Fruit fly (Drosophila melanogaster) ovary, adult (tissue): ENCODE results near the gene CG31213.
A peak's percentile ranks its signal among the peaks of the same experiment; 100 is the strongest.

Experiments
- CG17801 ChIP-seq: fragments of 200-800 bp; optimal IDR thresholded peaks from 2 replicates; lab custom pipeline; 2019; ENCODE audit warnings: missing biosample characterization, mild to moderate bottlenecking, missing genetic modification characterization, moderate library complexity; ENCODE audit not compliant: partially characterized antibody

Gene CG31213

DNA sequence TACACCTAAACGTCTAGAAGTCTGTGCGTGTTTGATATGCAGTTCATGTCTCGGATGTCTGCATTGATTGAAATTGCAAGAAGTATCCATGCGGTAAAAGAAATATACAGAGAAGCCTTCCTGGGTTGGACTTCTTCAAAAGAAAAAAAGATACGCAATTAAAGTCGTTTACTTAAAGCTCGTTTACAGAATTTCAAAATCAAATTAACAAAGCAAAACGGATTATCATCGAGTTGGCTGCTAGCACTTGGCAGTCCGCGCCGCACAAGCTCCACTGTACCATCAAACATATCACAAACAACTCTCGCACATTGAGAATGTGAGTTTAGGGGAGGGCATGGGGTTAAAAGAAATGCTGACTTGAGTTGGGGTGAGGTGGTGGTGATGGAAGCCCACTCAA, 25.7 kb downstream of the CG31213 start:
- no peak for TF ChIP-seq CG17801

DNA sequence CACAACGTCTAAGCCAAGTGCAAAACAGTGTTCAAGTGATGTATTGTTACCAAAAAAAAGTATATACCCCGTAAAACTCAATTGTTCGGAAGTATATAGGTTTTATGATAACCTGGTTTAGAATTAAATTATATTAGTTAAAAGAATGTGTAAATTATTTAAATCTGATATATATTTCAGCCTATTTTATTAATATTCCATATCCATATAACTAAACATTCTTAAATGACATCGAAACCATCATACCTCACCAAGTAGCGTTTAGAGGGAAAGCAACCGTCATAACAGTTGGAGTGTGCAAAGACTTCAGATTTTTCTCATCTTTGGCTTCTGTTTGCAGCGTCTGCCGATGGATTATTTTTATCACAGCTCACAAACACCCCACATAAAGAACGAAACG, 26.8 kb downstream of the CG31213 start:
- peak; percentile 77 for TF ChIP-seq CG17801

DNA sequence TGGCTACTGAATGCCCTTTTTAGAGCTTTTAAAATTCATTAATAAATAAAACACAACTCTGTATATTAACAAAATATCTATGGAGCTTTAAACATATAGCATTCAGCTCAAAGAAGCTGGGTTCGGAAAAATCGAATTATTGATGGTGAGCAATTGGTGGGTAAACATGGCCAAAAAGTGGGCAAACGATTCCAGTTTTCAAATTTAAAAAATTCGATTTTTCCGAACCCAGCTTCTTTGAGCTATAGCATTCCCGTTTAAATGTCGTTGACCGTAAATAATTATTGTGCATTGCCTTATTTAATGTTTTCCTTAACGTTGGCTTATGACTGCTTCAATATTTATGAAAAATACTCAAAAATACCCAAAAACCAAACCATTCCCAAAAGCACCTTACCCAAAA, 28.9 kb downstream of the CG31213 start:
- TF ChIP-seq CG17801: no peak

DNA sequence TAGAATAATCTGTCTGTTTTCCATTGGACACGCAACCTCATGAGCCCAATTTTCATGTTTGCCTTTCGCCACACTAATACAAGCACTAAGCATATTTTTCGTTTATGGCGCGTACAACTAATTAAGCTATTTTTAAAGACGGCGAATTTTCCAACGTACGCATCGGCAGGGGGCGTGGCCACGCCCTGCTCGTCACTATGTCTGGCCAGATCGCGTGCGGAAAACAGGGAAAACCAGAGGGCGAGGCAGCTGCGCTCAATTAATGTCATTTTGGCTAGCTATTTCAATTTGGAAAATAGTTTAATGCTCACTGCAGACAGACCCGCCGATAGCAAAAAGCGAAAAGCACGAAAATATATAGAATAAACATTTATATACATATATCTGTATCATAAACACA, 32.0 kb downstream of the CG31213 start:
- TF ChIP-seq CG17801: no peak

DNA sequence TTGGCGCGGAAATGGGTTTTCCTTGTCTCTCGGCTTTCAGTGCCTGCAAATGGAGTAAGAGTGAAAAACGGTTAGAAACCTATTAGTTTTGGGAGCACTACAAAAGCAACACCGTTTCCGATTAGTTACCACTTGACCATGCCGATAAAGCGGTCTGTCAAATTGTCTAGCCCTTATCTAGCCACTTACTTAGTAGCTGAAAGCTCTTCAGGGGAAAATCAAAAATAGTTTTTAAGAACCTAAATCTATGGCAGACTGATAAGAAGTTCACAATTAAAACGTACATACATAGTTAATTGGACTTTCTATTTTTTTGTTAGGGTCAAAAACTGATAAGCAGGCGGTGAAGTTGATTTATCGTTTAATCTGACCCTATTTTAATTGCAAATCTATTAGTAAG, 33.9 kb downstream of the CG31213 start:
- TF ChIP-seq CG17801: no peak

DNA sequence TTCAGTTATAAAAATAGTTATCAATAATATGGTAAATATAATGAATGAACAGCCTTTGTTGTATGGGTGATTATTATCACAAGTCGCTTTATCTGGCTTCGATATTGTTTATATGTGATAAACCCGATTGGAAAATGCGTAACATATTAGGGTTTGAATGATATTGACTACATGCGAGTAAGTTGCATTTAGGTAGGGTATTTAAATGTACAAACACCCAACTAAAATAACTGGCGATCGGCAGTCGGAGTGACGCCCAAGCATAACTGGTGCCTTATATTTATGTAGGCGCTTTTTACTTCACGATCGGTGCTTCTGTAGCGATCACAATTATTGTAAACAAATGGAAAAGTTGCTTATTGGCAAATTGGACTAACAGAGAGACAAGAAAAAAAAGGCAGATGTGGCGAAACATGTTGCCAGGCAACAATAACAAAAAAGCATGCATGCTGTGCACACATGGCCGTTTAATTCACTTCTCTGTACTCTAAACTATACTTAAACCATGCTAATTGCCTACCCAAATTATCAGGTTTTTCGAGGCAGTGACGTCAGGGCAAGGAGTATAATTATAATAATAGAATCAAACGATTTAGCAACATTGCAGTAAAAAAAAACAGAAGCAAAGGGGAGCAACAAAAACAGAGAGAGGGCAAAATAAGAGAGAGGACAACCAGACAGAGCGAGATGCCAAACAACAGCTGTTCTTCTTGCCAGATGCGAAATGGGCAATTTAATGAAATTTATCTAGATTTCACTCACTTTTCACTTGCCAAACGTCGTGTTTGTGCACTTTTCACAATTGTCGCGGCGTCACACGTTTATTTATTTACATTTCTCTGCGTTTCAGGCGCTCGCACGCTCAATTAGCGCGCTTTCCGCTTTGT, 34.9 kb downstream of the CG31213 start:
- TF ChIP-seq CG17801: no peak

DNA sequence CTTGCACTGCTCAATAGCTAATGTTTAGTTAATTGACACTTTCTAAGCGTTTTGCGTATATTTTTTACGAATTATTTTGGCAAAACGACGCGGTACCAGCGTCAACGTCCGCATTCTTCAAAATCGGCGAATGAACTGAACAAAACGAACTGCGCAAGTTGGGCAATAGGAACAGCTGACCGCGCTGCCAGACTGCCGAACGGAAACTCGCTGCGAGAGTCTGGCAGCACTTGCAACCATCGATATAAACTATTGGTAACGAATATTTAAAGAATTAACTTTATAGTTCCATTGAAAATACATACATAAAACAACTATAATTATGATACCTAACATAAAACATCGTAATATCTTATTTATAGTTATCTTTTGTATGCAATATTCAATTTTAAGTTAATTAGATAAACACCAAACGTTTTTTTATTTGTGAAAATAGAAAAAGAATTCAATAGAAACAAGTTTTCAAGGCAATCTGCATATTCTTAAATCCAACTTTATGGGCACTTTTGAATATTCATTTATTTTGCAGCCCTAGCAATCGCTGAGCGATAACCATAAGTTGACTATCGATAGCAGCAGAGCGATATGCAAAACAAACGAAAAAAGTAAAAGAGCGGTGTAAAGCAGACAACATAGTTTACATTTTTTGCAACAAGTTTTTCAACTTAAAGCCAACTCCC, 35.8 kb downstream of the CG31213 start, which contains the start of the genes Hs6st and MED25:
Gene Hs6st, minus strand, starts transcription at position 141 of the 680 bp plus-strand sequence.
Gene MED25, plus strand, starts transcription at position 576 of the 680 bp plus-strand sequence.
- peak; percentile 81 for TF ChIP-seq CG17801

DNA sequence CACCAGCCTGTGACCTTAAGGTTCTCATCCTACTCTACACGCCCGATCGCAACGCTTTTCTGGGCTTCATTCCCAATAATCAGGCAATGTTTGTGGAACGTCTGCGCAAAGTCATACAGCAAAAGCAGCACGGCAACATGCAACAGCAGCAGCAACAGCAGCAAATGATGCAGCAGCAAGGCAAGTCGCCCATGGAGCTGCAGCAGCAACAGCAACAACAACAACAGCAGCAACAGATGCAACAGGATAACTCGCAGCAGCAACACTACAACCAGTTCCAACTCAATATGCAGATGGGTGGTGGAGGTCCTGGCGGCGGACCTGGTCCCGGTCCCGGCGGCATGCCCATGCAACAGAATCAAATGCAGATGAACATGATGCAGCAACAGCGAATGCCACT, 38.2 kb downstream of the CG31213 start:
- no peak for TF ChIP-seq CG17801

DNA sequence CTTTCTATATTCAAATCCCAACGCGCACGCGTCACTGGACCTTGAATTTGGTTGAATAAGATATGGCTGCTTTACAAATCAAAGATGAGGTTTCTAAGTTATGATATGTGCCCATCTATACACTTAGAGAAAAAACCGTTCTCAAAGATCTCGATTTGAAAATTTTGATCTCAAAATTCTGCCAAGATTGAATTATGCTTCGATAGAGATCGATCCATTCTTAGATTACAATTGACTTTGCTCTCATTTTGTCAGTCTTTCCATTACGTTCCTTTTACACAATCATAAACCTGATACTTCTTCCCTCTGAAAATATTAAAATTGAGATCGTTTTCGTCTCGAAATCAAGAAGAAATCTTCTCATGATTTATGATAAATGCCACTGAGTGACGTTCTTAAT, 40.0 kb downstream of the CG31213 start:
- TF ChIP-seq CG17801: no peak

DNA sequence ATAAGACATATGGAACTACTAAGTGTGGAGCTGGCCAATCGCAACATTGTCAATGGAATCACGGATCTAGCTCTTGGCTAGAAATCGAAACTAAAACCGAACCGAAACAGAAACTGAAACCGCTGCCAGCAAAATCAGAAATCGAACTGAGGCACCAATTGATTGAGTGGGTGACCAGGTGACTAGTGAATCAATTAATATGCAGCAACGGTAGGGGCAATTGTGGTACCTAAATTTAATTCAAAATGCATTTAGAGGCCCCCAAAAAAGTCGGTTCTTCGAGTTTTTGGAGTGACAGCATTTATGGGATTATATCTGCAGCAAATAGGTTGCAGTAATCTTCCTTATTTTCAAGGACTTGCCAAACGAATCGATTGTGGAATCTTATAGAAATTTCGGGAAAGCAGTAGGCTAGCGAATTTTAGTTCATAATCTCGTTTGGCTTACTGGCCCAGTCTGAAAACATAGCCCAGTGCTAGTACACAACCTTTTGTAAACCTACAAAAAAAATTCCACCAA, 40.8 kb downstream of the CG31213 start, which contains the start of the genes CG17190 and CG4836:
Gene CG17190, minus strand, starts transcription at position 101 of the 519 bp plus-strand sequence.
Gene CG4836, plus strand, starts transcription at position 469 of the 519 bp plus-strand sequence.
- TF ChIP-seq CG17801: no peak

DNA sequence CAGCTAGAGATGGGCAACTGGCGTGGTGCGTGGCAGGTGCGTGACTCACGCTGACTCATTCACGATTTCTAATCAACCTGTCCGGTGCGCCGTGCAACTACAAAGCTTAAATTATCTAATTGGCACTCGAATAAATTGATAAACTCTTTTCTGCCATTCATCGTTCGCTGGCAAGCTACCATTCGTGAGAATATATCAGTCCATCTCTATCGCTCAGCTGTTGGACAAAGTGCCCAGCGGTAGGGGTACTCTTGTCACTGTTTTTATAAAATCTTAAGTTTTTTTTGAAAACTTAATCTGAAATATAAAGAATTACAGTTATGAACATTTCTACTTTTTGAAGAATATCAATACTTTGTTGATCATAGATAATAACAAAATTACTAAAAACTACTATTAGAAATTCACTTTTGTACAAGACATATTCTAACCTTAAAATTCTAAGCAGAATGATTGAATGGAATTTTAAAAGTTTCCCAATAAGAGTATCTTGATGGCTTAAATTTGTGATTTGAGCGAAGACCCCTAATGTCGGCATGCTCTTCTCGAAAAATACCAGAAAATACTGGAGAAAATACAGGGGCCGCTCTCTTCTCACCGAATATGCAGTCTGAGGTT, 48.6 kb downstream of the CG31213 start, which contains the start of the genes PIG-L and psidin:
Gene PIG-L, minus strand, starts transcription at position 187 of the 618 bp plus-strand sequence.
Gene psidin, plus strand, starts transcription at position 553 of the 618 bp plus-strand sequence.
- peak; percentile 56 for TF ChIP-seq CG17801

DNA sequence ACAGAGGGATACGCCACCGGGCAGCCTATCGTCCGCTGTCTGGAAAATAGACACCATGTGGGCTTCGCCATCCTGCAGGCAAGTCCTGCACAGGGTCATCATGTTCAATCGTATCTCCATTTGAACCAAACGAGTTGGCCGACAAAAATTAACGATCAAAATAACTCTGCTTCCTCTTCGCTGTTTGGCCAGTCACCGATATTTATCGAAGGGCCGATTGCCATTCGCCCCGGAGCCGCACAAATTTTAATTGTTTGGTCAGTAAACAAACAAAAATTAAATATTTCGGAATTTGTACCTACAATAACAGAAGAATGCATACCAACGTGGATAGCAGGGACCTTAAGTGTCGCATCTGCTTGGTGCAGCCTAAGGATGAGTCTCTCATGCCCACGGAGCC, 55.1 kb downstream of the CG31213 start, which contains the start of the genes CG4424 and CG4854:
Gene CG4424, minus strand, starts transcription at position 200 of the 400 bp plus-strand sequence.
Gene CG4854, plus strand, starts transcription at position 218 of the 400 bp plus-strand sequence.
- TF ChIP-seq CG17801: no peak
